Fruit fly (Drosophila melanogaster) whole organism, embryonic: Measurements from ENCODE around the gene cmb.

ENCODE experiments used
- Aef1 ChIP-seq: fragments of 200-800 bp; sonication (Bioruptor generic); IDR thresholded peaks from 3 replicates; pipeline ENCODE4 v1.3.6; 2022; ENCODE audit warnings: missing biosample characterization, missing genetic modification characterization
- Atf6 ChIP-seq: fragments of 200-800 bp; sonication (Bioruptor generic); IDR thresholded peaks from 2 replicates; pipeline ENCODE4 v1.3.6; 2022; ENCODE audit warnings: missing biosample characterization, missing genetic modification characterization
- CG11696 ChIP-seq: fragments of 200-800 bp; sonication (Bioruptor generic); IDR thresholded peaks from 2 replicates; pipeline ENCODE4 v1.3.6; 2022; ENCODE audit warnings: missing biosample characterization, missing genetic modification characterization
- CG12071 ChIP-seq: fragments of 200-800 bp; sonication (Bioruptor generic); optimal IDR thresholded peaks from 3 replicates; lab custom pipeline; 2018; ENCODE audit warnings: missing biosample characterization, mild to moderate bottlenecking, missing genetic modification characterization
- CG12236 ChIP-seq: fragments of 200-800 bp; sonication (Bioruptor generic); optimal IDR thresholded peaks from 2 replicates; lab custom pipeline; 2016; ENCODE audit warnings: missing biosample characterization, missing genetic modification characterization
- CG13123 ChIP-seq: fragments of 200-800 bp; sonication (Bioruptor generic); optimal IDR thresholded peaks from 2 replicates; lab custom pipeline; 2016; ENCODE audit warnings: missing biosample characterization, missing genetic modification characterization
- CG15073 ChIP-seq: fragments of 200-800 bp; sonication (Bioruptor generic); optimal IDR thresholded peaks from 2 replicates; lab custom pipeline; 2016; ENCODE audit warnings: missing biosample characterization, missing genetic modification characterization
- CG15269 ChIP-seq: fragments of 200-800 bp; sonication (Bioruptor generic); optimal IDR thresholded peaks from 2 replicates; lab custom pipeline; 2018; ENCODE audit warnings: missing biosample characterization, mild to moderate bottlenecking, missing genetic modification characterization, moderate library complexity
- CG16779 ChIP-seq: fragments of 200-800 bp; sonication (Bioruptor generic); IDR thresholded peaks from 2 replicates; pipeline ENCODE4 v1.3.6; 2022; ENCODE audit warnings: missing biosample characterization, missing genetic modification characterization
- CG17568 ChIP-seq: fragments of 200-800 bp; sonication (Bioruptor generic); optimal IDR thresholded peaks from 2 replicates; lab custom pipeline; 2018; ENCODE audit warnings: missing biosample characterization, mild to moderate bottlenecking, missing genetic modification characterization, moderate library complexity
- CG17912 ChIP-seq: fragments of 200-800 bp; sonication (Bioruptor generic); optimal IDR thresholded peaks from 2 replicates; lab custom pipeline; 2018; ENCODE audit warnings: missing biosample characterization, mild to moderate bottlenecking, missing genetic modification characterization
- CG30403 ChIP-seq: fragments of 200-800 bp; sonication (Bioruptor generic); optimal IDR thresholded peaks from 3 replicates; lab custom pipeline; 2016; ENCODE audit warnings: missing biosample characterization, missing genetic modification characterization
- CG31365 ChIP-seq: fragments of 200-800 bp; sonication (Bioruptor generic); optimal IDR thresholded peaks from 2 replicates; lab custom pipeline; 2018; ENCODE audit warnings: missing biosample characterization, mild to moderate bottlenecking, missing genetic modification characterization
- CG33213 ChIP-seq: fragments of 200-800 bp; sonication (Bioruptor generic); optimal IDR thresholded peaks from 3 replicates; lab custom pipeline; 2016; ENCODE audit warnings: missing biosample characterization, missing genetic modification characterization
- CG3995 ChIP-seq: fragments of 200-800 bp; sonication (Bioruptor generic); optimal IDR thresholded peaks from 3 replicates; lab custom pipeline; 2016; ENCODE audit warnings: missing biosample characterization, missing genetic modification characterization
- CG4282 ChIP-seq: fragments of 200-800 bp; sonication (Bioruptor generic); optimal IDR thresholded peaks from 2 replicates; lab custom pipeline; 2016; ENCODE audit warnings: missing biosample characterization, missing genetic modification characterization
- CkIIα-i1 ChIP-seq: fragments of 200-800 bp; sonication (Bioruptor generic); IDR thresholded peaks from 2 replicates; pipeline ENCODE4 v1.3.6; 2022; ENCODE audit warnings: missing biosample characterization, missing genetic modification characterization
- Fer2 ChIP-seq: fragments of 200-800 bp; sonication (Bioruptor generic); optimal IDR thresholded peaks from 2 replicates; lab custom pipeline; 2018; ENCODE audit warnings: missing biosample characterization, mild to moderate bottlenecking, missing genetic modification characterization, moderate library complexity
- HmgZ ChIP-seq: fragments of 200-800 bp; sonication (Bioruptor generic); optimal IDR thresholded peaks from 2 replicates; lab custom pipeline; 2018; ENCODE audit warnings: missing biosample characterization, mild to moderate bottlenecking, missing genetic modification characterization
- MESR4 ChIP-seq: fragments of 200-800 bp; sonication (Bioruptor generic); optimal IDR thresholded peaks from 2 replicates; lab custom pipeline; 2018; ENCODE audit warnings: missing biosample characterization, mild to moderate bottlenecking, missing genetic modification characterization, moderate library complexity
- Med ChIP-seq: fragments of 200-800 bp; sonication (Bioruptor generic); peaks from one replicate; lab custom pipeline; 2016; ENCODE audit warnings: missing biosample characterization, missing genetic modification characterization, mild to moderate bottlenecking, inconsistent platforms, moderate library complexity
- Mes4 ChIP-seq: fragments of 200-800 bp; sonication (Bioruptor generic); optimal IDR thresholded peaks from 2 replicates; lab custom pipeline; 2016; ENCODE audit warnings: missing biosample characterization, missing genetic modification characterization
- NC2β ChIP-seq: fragments of 200-800 bp; sonication (Bioruptor generic); optimal IDR thresholded peaks from 2 replicates; lab custom pipeline; 2016; ENCODE audit warnings: missing biosample characterization, missing genetic modification characterization
- Nf-YB ChIP-seq: fragments of 200-800 bp; sonication (Bioruptor generic); optimal IDR thresholded peaks from 3 replicates; lab custom pipeline; 2019; ENCODE audit warnings: missing biosample characterization, mild to moderate bottlenecking, missing genetic modification characterization, moderate library complexity
- Ptx1 ChIP-seq: fragments of 200-800 bp; sonication (Bioruptor generic); IDR thresholded peaks from 2 replicates; pipeline ENCODE4 v1.3.6; 2022; ENCODE audit warnings: missing biosample characterization, missing genetic modification characterization
- Taf1 ChIP-seq: fragments of 200-800 bp; sonication (Bioruptor generic); IDR thresholded peaks from 2 replicates; pipeline ENCODE4 v1.3.6; 2022; ENCODE audit warnings: missing biosample characterization, missing genetic modification characterization
- bbx ChIP-seq: fragments of 200-800 bp; sonication (Bioruptor generic); IDR thresholded peaks from 2 replicates; pipeline ENCODE4 v1.3.6; 2022; ENCODE audit warnings: missing biosample characterization, missing genetic modification characterization; ENCODE audit not compliant: partially characterized antibody
- crol ChIP-seq: fragments of 200-800 bp; sonication (Bioruptor generic); IDR thresholded peaks from 2 replicates; pipeline ENCODE4 v1.3.6; 2022; ENCODE audit warnings: missing biosample characterization, missing genetic modification characterization
- danr ChIP-seq: fragments of 200-800 bp; sonication (Bioruptor generic); IDR thresholded peaks from 2 replicates; pipeline ENCODE4 v1.3.6; 2022; ENCODE audit warnings: missing biosample characterization, missing genetic modification characterization
- dm ChIP-seq: fragments of 200-800 bp; sonication (Bioruptor generic); optimal IDR thresholded peaks from 3 replicates; lab custom pipeline; 2016; ENCODE audit warnings: missing biosample characterization, missing genetic modification characterization
- eve ChIP-seq, 2 experiments: fragments of >200 bp; optimal IDR thresholded peaks; 2 replicates each; lab custom pipeline; 2017; ENCODE audit warnings: missing biosample characterization in 2 of 2, missing genetic modification characterization in 2 of 2
- gce ChIP-seq: fragments of 200-800 bp; sonication (Bioruptor generic); IDR thresholded peaks from 3 replicates; pipeline ENCODE4 v1.3.6; 2022; ENCODE audit warnings: missing biosample characterization, missing genetic modification characterization
- grn ChIP-seq: fragments of 200-800 bp; sonication (Bioruptor generic); optimal IDR thresholded peaks from 3 replicates; lab custom pipeline; 2017; ENCODE audit warnings: missing biosample characterization, missing genetic modification characterization
- hb ChIP-seq: fragments of 200-800 bp; sonication (Bioruptor generic); IDR thresholded peaks from 3 replicates; pipeline ENCODE4 v1.3.6; 2022; ENCODE audit warnings: missing biosample characterization, missing genetic modification characterization; ENCODE audit not compliant: partially characterized antibody
- her ChIP-seq: fragments of 200-800 bp; sonication (Bioruptor generic); optimal IDR thresholded peaks from 2 replicates; lab custom pipeline; 2016; ENCODE audit warnings: missing biosample characterization, missing genetic modification characterization
- knrl ChIP-seq: fragments of 200-800 bp; sonication (Bioruptor generic); IDR thresholded peaks from 3 replicates; pipeline ENCODE4 v1.3.6; 2022; ENCODE audit warnings: missing biosample characterization, missing genetic modification characterization; ENCODE audit not compliant: partially characterized antibody
- lab ChIP-seq: fragments of 200-800 bp; sonication (Bioruptor generic); optimal IDR thresholded peaks from 3 replicates; lab custom pipeline; 2017; ENCODE audit warnings: missing biosample characterization, missing genetic modification characterization, mild to moderate bottlenecking, moderate library complexity, missing genetic modification reagents
- luna ChIP-seq: fragments of 200-800 bp; sonication (Bioruptor generic); optimal IDR thresholded peaks from 2 replicates; lab custom pipeline; 2016; ENCODE audit warnings: missing biosample characterization, missing genetic modification characterization
- nmo ChIP-seq: fragments of 200-800 bp; sonication (Bioruptor generic); optimal IDR thresholded peaks from 2 replicates; lab custom pipeline; 2018; ENCODE audit warnings: missing biosample characterization, mild to moderate bottlenecking, missing genetic modification characterization, moderate library complexity
- pan ChIP-seq, 4 experiments: fragments of >200 bp in 3 of 4; fragments of 200-800 bp in 1 of 4; sonication (Bioruptor generic) in 1 of 4; optimal IDR thresholded peaks in 3 of 4; IDR thresholded peaks in 1 of 4; 2 replicates each; pipeline versions ENCODE4 v1.3.6 to Lab custom; 2017 to 2022; ENCODE audit warnings: missing biosample characterization in 2 of 4, missing genetic modification characterization in 2 of 4, mixed read lengths in 1 of 4
- pho ChIP-seq: fragments of 200-800 bp; sonication (Bioruptor generic); optimal IDR thresholded peaks from 2 replicates; lab custom pipeline; 2016; ENCODE audit warnings: missing biosample characterization, missing genetic modification characterization
- row ChIP-seq: fragments of 200-800 bp; sonication (Bioruptor generic); IDR thresholded peaks from 3 replicates; pipeline ENCODE4 v1.3.6; 2022; ENCODE audit warnings: missing biosample characterization, missing genetic modification characterization
- run ChIP-seq: fragments of 200-800 bp; sonication (Bioruptor generic); optimal IDR thresholded peaks from 3 replicates; lab custom pipeline; 2018; ENCODE audit warnings: missing biosample characterization, mild to moderate bottlenecking, missing genetic modification characterization
- sens-2 ChIP-seq: fragments of 200-800 bp; sonication (Bioruptor generic); IDR thresholded peaks from 2 replicates; pipeline ENCODE4 v1.3.6; 2022; ENCODE audit warnings: missing biosample characterization, missing genetic modification characterization
- sima ChIP-seq: fragments of 200-800 bp; sonication (Bioruptor generic); optimal IDR thresholded peaks from 2 replicates; lab custom pipeline; 2016; ENCODE audit warnings: missing biosample characterization, missing genetic modification characterization
- sna ChIP-seq: fragments of 200-800 bp; sonication (Bioruptor generic); IDR thresholded peaks from 2 replicates; pipeline ENCODE4 v1.3.6; 2022; ENCODE audit warnings: missing biosample characterization, missing genetic modification characterization; ENCODE audit not compliant: partially characterized antibody
- sr ChIP-seq: fragments of 200-800 bp; sonication (Bioruptor generic); IDR thresholded peaks from 3 replicates; pipeline ENCODE4 v1.3.6; 2022; ENCODE audit warnings: missing biosample characterization, missing genetic modification characterization
- ttk ChIP-seq: fragments of 200-800 bp; sonication (Bioruptor generic); IDR thresholded peaks from 2 replicates; pipeline ENCODE4 v2.1.2; 2022; ENCODE audit warnings: missing biosample characterization, missing genetic modification characterization
- zen2 ChIP-seq: fragments of 200-800 bp; sonication (Bioruptor generic); IDR thresholded peaks from 3 replicates; pipeline ENCODE4 v1.3.6; 2022; ENCODE audit warnings: missing biosample characterization, missing genetic modification characterization; ENCODE audit not compliant: partially characterized antibody
- zfh1 ChIP-seq: fragments of 200-800 bp; sonication (Bioruptor generic); IDR thresholded peaks from 3 replicates; pipeline ENCODE4 v1.3.6; 2022; ENCODE audit warnings: missing biosample characterization, missing genetic modification characterization

Gene cmb

dm6 chr3L:13451562-13451961 is 9.2 kb downstream of the cmb start (continued):
- TF ChIP-seq CG31365 (tag; lab: Kevin White, UChicago) = no peak
- TF ChIP-seq eve (GFP tag; optimal IDR thresholded peaks at IDR 0.05; lab: Kevin White, UChicago) = no peak
- no peak for TF ChIP-seq Fer2 (tag; lab: Kevin White, UChicago)
- no peak for TF ChIP-seq knrl (GFP tag; lab: Robert Waterston, UW)
- TF ChIP-seq bbx = no peak
- no peak for TF ChIP-seq her (GFP tag; lab: Kevin White, UChicago)
- TF ChIP-seq CG30403 (GFP tag; lab: Kevin White, UChicago) = no peak

- no peak for TF ChIP-seq CG33213 (GFP tag; lab: Kevin White, UChicago)
- TF ChIP-seq zen2 (GFP tag; lab: Robert Waterston, UW) = 0 out of 3 replicates have a peak, but pooled peaks have one; percentile 14
- TF ChIP-seq dm = no peak
- TF ChIP-seq lab (GFP tag; lab: Kevin White, UChicago) = no peak
- TF ChIP-seq CG13123 (GFP tag; lab: Kevin White, UChicago) = no peak
- no peak for TF ChIP-seq danr
- 0 out of 3 replicates have a peak, but pooled peaks have one; percentile 34 for TF ChIP-seq gce
- 0 out of 3 replicates have a peak, but pooled peaks have one; percentile 7 for TF ChIP-seq zfh1 (GFP tag; lab: Robert Waterston, UW)
- TF ChIP-seq Ptx1 (GFP tag; lab: Robert Waterston, UW) = no peak
- no peak for TF ChIP-seq pho (GFP tag; lab: Kevin White, UChicago)
- no peak for TF ChIP-seq CG12071 (GFP tag; lab: Kevin White, UChicago)
- TF ChIP-seq MESR4 (GFP tag; lab: Kevin White, UChicago) = no peak
- TF ChIP-seq Med = peak; percentile 49
- no peak for TF ChIP-seq CG16779 (GFP tag; lab: Robert Waterston, UW)
- TF ChIP-seq Nf-YB (GFP tag; lab: Kevin White, UChicago) = no peak
- no peak for TF ChIP-seq pan (optimal IDR thresholded peaks at IDR 0.05; lab: Kevin White, UChicago)
- TF ChIP-seq pan (GFP tag; optimal IDR thresholded peaks at IDR 0.05 in 1 of 2, IDR thresholded peaks at IDR 0.05 in 1 of 2) = no peak
- no peak for TF ChIP-seq Atf6 (GFP tag; lab: Robert Waterston, UW)
- peak; percentile 52; the same call in 1 of the 2 replicates for TF ChIP-seq CG11696 (GFP tag; lab: Robert Waterston, UW)
- TF ChIP-seq crol = peak; percentile 68; the same call in 1 of the 2 replicates
- TF ChIP-seq CG17912 (GFP tag; lab: Kevin White, UChicago) = no peak
- TF ChIP-seq sens-2 (GFP tag; lab: Robert Waterston, UW) = no peak
- TF ChIP-seq HmgZ (tag; lab: Kevin White, UChicago) = no peak
- TF ChIP-seq sima = no peak
- TF ChIP-seq CG12236 (GFP tag; lab: Kevin White, UChicago) = no peak
- TF ChIP-seq luna = no peak
- TF ChIP-seq ttk (GFP tag; lab: Robert Waterston, UW) = no peak
- TF ChIP-seq CG3995 (GFP tag; lab: Kevin White, UChicago) = no peak
- 0 out of 3 replicates have a peak, but pooled peaks have one; percentile 9 for TF ChIP-seq Aef1
- TF ChIP-seq Mes4 (GFP tag; lab: Kevin White, UChicago) = no peak
- no peak for TF ChIP-seq CkIIα-i1 (GFP tag; lab: Robert Waterston, UW)
- no peak for TF ChIP-seq CG17568 (GFP tag; lab: Kevin White, UChicago)
- TF ChIP-seq Taf1 (GFP tag; lab: Robert Waterston, UW) = no peak
- no peak for TF ChIP-seq row (GFP tag; lab: Robert Waterston, UW)
- no peak for TF ChIP-seq CG4282 (GFP tag; lab: Kevin White, UChicago)
- no peak for TF ChIP-seq knrl (GFP tag; lab: Robert Waterston, UW)
- no peak for TF ChIP-seq NC2β (GFP tag; lab: Kevin White, UChicago)
- no peak for TF ChIP-seq CG15269
- no peak for TF ChIP-seq run (tag; lab: Kevin White, UChicago)
- peak; percentile 90 for TF ChIP-seq CG15073
- no peak for TF ChIP-seq grn (GFP tag; lab: Kevin White, UChicago)
- TF ChIP-seq sna = no peak
- TF ChIP-seq hb = no peak
- no peak for TF ChIP-seq nmo (GFP tag; lab: Kevin White, UChicago)
- no peak for TF ChIP-seq sr
Measured at dm6 chr3L:13452281-13452680, 9.9 kb downstream of the cmb start.
